Fruit fly (Drosophila melanogaster): Measurements from ENCODE around the gene CG34307.
A peak's percentile ranks its signal among the peaks of the same experiment; 100 is the strongest.

dm6 chr3R:11849378-11850249 lies 47.8 kb upstream of the CG34307 start:
- TF ChIP-seq fd59A (GFP tag; optimal IDR thresholded peaks at IDR 0.05) (peak; percentile 71), fd85E (GFP tag; optimal IDR thresholded peaks at IDR 0.05) (peak; percentile 64)

All from whole organism, prepupa.